Fruit fly (Drosophila melanogaster) whole organism, embryonic: Measurements from ENCODE around the gene CG14913.

Experiments used
- ATbp ChIP-seq: fragments of 200-800 bp; sonication (Bioruptor generic); optimal IDR thresholded peaks from 2 replicates; lab custom pipeline; 2017; ENCODE audit warnings: missing biosample characterization, mild to moderate bottlenecking, missing genetic modification characterization, missing genetic modification reagents
- Adf1 ChIP-seq: fragments of 200-800 bp; sonication (Bioruptor generic); IDR thresholded peaks from 2 replicates; pipeline ENCODE4 v1.3.6; 2022; ENCODE audit warnings: missing biosample characterization, missing genetic modification characterization
- CG11085 ChIP-seq: fragments of 200-800 bp; sonication (Bioruptor generic); IDR thresholded peaks from 2 replicates; pipeline ENCODE4 v1.3.6; 2022; ENCODE audit warnings: missing biosample characterization, missing genetic modification characterization
- CG11696 ChIP-seq: fragments of 200-800 bp; sonication (Bioruptor generic); IDR thresholded peaks from 2 replicates; pipeline ENCODE4 v1.3.6; 2022; ENCODE audit warnings: missing biosample characterization, missing genetic modification characterization
- CG12769 ChIP-seq: fragments of 200-800 bp; sonication (Bioruptor generic); optimal IDR thresholded peaks from 2 replicates; lab custom pipeline; 2019; ENCODE audit warnings: missing biosample characterization, mild to moderate bottlenecking, missing genetic modification characterization, moderate library complexity
- CG14441 ChIP-seq: fragments of 200-800 bp; sonication (Bioruptor generic); IDR thresholded peaks from 2 replicates; pipeline ENCODE4 v1.3.6; 2022; ENCODE audit warnings: missing biosample characterization, missing genetic modification characterization
- CG17385 ChIP-seq: fragments of 200-800 bp; sonication (Bioruptor generic); optimal IDR thresholded peaks from 3 replicates; lab custom pipeline; 2018; ENCODE audit warnings: missing biosample characterization, mild to moderate bottlenecking, missing genetic modification characterization
- CG17612 ChIP-seq: fragments of 200-800 bp; sonication (Bioruptor generic); IDR thresholded peaks from 2 replicates; pipeline ENCODE4 v1.3.6; 2022; ENCODE audit warnings: missing biosample characterization, missing genetic modification characterization
- CG17912 ChIP-seq: fragments of 200-800 bp; sonication (Bioruptor generic); optimal IDR thresholded peaks from 2 replicates; lab custom pipeline; 2018; ENCODE audit warnings: missing biosample characterization, mild to moderate bottlenecking, missing genetic modification characterization
- CG2129 ChIP-seq: fragments of 200-800 bp; sonication (Bioruptor generic); IDR thresholded peaks from 2 replicates; pipeline ENCODE4 v1.3.6; 2022; ENCODE audit warnings: missing biosample characterization, missing genetic modification characterization; ENCODE audit not compliant: partially characterized antibody
- CG2199 ChIP-seq: fragments of 200-800 bp; sonication (Bioruptor generic); IDR thresholded peaks from 3 replicates; pipeline ENCODE4 v1.3.6; 2022; ENCODE audit warnings: missing biosample characterization, missing genetic modification characterization
- CG30431 ChIP-seq: fragments of 200-800 bp; sonication (Bioruptor generic); optimal IDR thresholded peaks from 2 replicates; lab custom pipeline; 2017; ENCODE audit warnings: missing biosample characterization, missing genetic modification characterization
- CG31365 ChIP-seq: fragments of 200-800 bp; sonication (Bioruptor generic); optimal IDR thresholded peaks from 2 replicates; lab custom pipeline; 2018; ENCODE audit warnings: missing biosample characterization, mild to moderate bottlenecking, missing genetic modification characterization
- CG3407 ChIP-seq: fragments of 200-800 bp; sonication (Bioruptor generic); optimal IDR thresholded peaks from 2 replicates; lab custom pipeline; 2018; ENCODE audit warnings: missing biosample characterization, mild to moderate bottlenecking, missing genetic modification characterization
- CG42726 ChIP-seq: fragments of 200-800 bp; sonication (Bioruptor generic); IDR thresholded peaks from 2 replicates; pipeline ENCODE4 v1.3.6; 2022; ENCODE audit warnings: missing biosample characterization, missing genetic modification characterization; ENCODE audit not compliant: partially characterized antibody
- CG4820 ChIP-seq: fragments of 200-800 bp; sonication (Bioruptor generic); optimal IDR thresholded peaks from 3 replicates; lab custom pipeline; 2016; ENCODE audit warnings: missing biosample characterization, missing genetic modification characterization
- CG6813 ChIP-seq: fragments of 200-800 bp; sonication (Bioruptor generic); optimal IDR thresholded peaks from 2 replicates; lab custom pipeline; 2017; ENCODE audit warnings: missing biosample characterization, missing genetic modification characterization, mild to moderate bottlenecking, moderate library complexity, missing genetic modification reagents
- CG7745 ChIP-seq: fragments of 200-800 bp; sonication (Bioruptor generic); optimal IDR thresholded peaks from 2 replicates; lab custom pipeline; 2018; ENCODE audit warnings: missing biosample characterization, mild to moderate bottlenecking, missing genetic modification characterization, moderate library complexity
- CG7928 ChIP-seq: fragments of 200-800 bp; sonication (Bioruptor generic); optimal IDR thresholded peaks from 2 replicates; lab custom pipeline; 2017; ENCODE audit warnings: missing biosample characterization, mild to moderate bottlenecking, missing genetic modification characterization
- CG8924 ChIP-seq: fragments of 200-800 bp; optimal IDR thresholded peaks from 3 replicates; lab custom pipeline; 2019; ENCODE audit warnings: missing biosample characterization, mild to moderate bottlenecking, missing genetic modification characterization, moderate library complexity
- CG9876 ChIP-seq: fragments of 200-800 bp; sonication (Bioruptor generic); optimal IDR thresholded peaks from 2 replicates; lab custom pipeline; 2016; ENCODE audit warnings: missing biosample characterization, missing genetic modification characterization
- Dip3 ChIP-seq: fragments of 200-800 bp; sonication (Bioruptor generic); optimal IDR thresholded peaks from 3 replicates; lab custom pipeline; 2016; ENCODE audit warnings: missing biosample characterization, missing genetic modification characterization
- Dref ChIP-seq: fragments of 200-800 bp; sonication (Bioruptor generic); IDR thresholded peaks from 2 replicates; pipeline ENCODE4 v1.3.6; 2022; ENCODE audit warnings: missing biosample characterization, missing genetic modification characterization
- GATAe ChIP-seq: fragments of 200-800 bp; sonication (Bioruptor generic); conservative IDR thresholded peaks from 2 replicates; pipeline ENCODE4 v1.3.6; 2022; ENCODE audit warnings: missing biosample characterization, missing genetic modification characterization
- Nf-YB ChIP-seq: fragments of 200-800 bp; sonication (Bioruptor generic); optimal IDR thresholded peaks from 3 replicates; lab custom pipeline; 2019; ENCODE audit warnings: missing biosample characterization, mild to moderate bottlenecking, missing genetic modification characterization, moderate library complexity
- Sox100B ChIP-seq: fragments of 200-800 bp; sonication (Bioruptor generic); optimal IDR thresholded peaks from 3 replicates; lab custom pipeline; 2018; ENCODE audit warnings: missing biosample characterization, mild to moderate bottlenecking, missing genetic modification characterization
- Sry-β ChIP-seq: fragments of 200-800 bp; sonication (Bioruptor generic); optimal IDR thresholded peaks from 2 replicates; lab custom pipeline; 2018; ENCODE audit warnings: missing biosample characterization, mild to moderate bottlenecking, missing genetic modification characterization, moderate library complexity
- ara ChIP-seq: fragments of 200-800 bp; sonication (Bioruptor generic); IDR thresholded peaks from 2 replicates; pipeline ENCODE4 v1.3.6; 2022; ENCODE audit warnings: missing biosample characterization, missing genetic modification characterization
- bbx ChIP-seq: fragments of 200-800 bp; sonication (Bioruptor generic); IDR thresholded peaks from 2 replicates; pipeline ENCODE4 v1.3.6; 2022; ENCODE audit warnings: missing biosample characterization, missing genetic modification characterization; ENCODE audit not compliant: partially characterized antibody
- cg ChIP-seq: fragments of 200-800 bp; sonication (Bioruptor generic); optimal IDR thresholded peaks from 3 replicates; lab custom pipeline; 2019; ENCODE audit warnings: missing biosample characterization, mild to moderate bottlenecking, missing genetic modification characterization, moderate library complexity
- chn ChIP-seq: fragments of 200-800 bp; sonication (Bioruptor generic); optimal IDR thresholded peaks from 2 replicates; lab custom pipeline; 2016; ENCODE audit warnings: missing biosample characterization, missing genetic modification characterization
- dati ChIP-seq: fragments of 200-800 bp; sonication (Bioruptor generic); IDR thresholded peaks from 2 replicates; pipeline ENCODE4 v1.3.6; 2022; ENCODE audit warnings: missing biosample characterization, missing genetic modification characterization
- ems ChIP-seq: fragments of 200-800 bp; sonication (Bioruptor generic); optimal IDR thresholded peaks from 3 replicates; lab custom pipeline; 2016; ENCODE audit warnings: missing biosample characterization, missing genetic modification characterization
- eyg ChIP-seq: fragments of 200-800 bp; sonication (Bioruptor generic); optimal IDR thresholded peaks from 3 replicates; lab custom pipeline; 2016; ENCODE audit warnings: missing biosample characterization, missing genetic modification characterization
- fu2 ChIP-seq: fragments of 200-800 bp; sonication (Bioruptor generic); optimal IDR thresholded peaks from 2 replicates; lab custom pipeline; 2016; ENCODE audit warnings: missing biosample characterization, missing genetic modification characterization
- gcm2 ChIP-seq: fragments of 200-800 bp; sonication (Bioruptor generic); optimal IDR thresholded peaks from 2 replicates; lab custom pipeline; 2016; ENCODE audit warnings: missing biosample characterization, missing genetic modification characterization
- gsb ChIP-seq: fragments of 200-800 bp; sonication (Bioruptor generic); IDR thresholded peaks from 2 replicates; pipeline ENCODE4 v1.3.6; 2022; ENCODE audit warnings: missing biosample characterization, missing genetic modification characterization
- ind ChIP-seq: fragments of 200-800 bp; sonication (Bioruptor generic); optimal IDR thresholded peaks from 3 replicates; lab custom pipeline; 2016; ENCODE audit warnings: missing biosample characterization, missing genetic modification characterization
- jumu ChIP-seq: fragments of 200-800 bp; sonication (Bioruptor generic); optimal IDR thresholded peaks from 3 replicates; lab custom pipeline; 2016; ENCODE audit warnings: missing biosample characterization, missing genetic modification characterization
- lbe ChIP-seq: fragments of 200-800 bp; sonication (Bioruptor generic); optimal IDR thresholded peaks from 2 replicates; lab custom pipeline; 2016; ENCODE audit warnings: missing biosample characterization, mild to moderate bottlenecking, missing genetic modification characterization
- nau ChIP-seq: fragments of 200-800 bp; sonication (Bioruptor generic); optimal IDR thresholded peaks from 3 replicates; lab custom pipeline; 2017; ENCODE audit warnings: missing biosample characterization, mild to moderate bottlenecking, missing genetic modification characterization, missing genetic modification reagents
- nerfin-1 ChIP-seq: fragments of 200-800 bp; sonication (Bioruptor generic); optimal IDR thresholded peaks from 3 replicates; lab custom pipeline; 2019; ENCODE audit warnings: missing biosample characterization, mild to moderate bottlenecking, missing genetic modification characterization, moderate library complexity
- nom ChIP-seq: fragments of 200-800 bp; sonication (Bioruptor generic); optimal IDR thresholded peaks from 2 replicates; lab custom pipeline; 2017; ENCODE audit warnings: missing biosample characterization, missing genetic modification characterization, mild to moderate bottlenecking, moderate library complexity, missing genetic modification reagents
- phol ChIP-seq: fragments of 200-800 bp; sonication (Bioruptor generic); optimal IDR thresholded peaks from 3 replicates; lab custom pipeline; 2018; ENCODE audit warnings: missing biosample characterization, mild to moderate bottlenecking, missing genetic modification characterization, moderate library complexity
- ro ChIP-seq: fragments of 200-800 bp; sonication (Bioruptor generic); IDR thresholded peaks from 2 replicates; pipeline ENCODE4 v1.3.6; 2022; ENCODE audit warnings: missing biosample characterization, missing genetic modification characterization
- salm ChIP-seq: fragments of 200-800 bp; sonication (Bioruptor generic); optimal IDR thresholded peaks from 2 replicates; lab custom pipeline; 2018; ENCODE audit warnings: missing biosample characterization, mild to moderate bottlenecking, missing genetic modification characterization
- schlank ChIP-seq: fragments of 200-800 bp; sonication (Bioruptor generic); optimal IDR thresholded peaks from 2 replicates; lab custom pipeline; 2018; ENCODE audit warnings: missing biosample characterization, mild to moderate bottlenecking, missing genetic modification characterization
- sisA ChIP-seq: fragments of 200-800 bp; sonication (Bioruptor generic); IDR thresholded peaks from 2 replicates; pipeline ENCODE4 v1.3.6; 2022; ENCODE audit warnings: missing biosample characterization, missing genetic modification characterization
- sug ChIP-seq: fragments of 200-800 bp; optimal IDR thresholded peaks from 2 replicates; lab custom pipeline; 2019; ENCODE audit warnings: missing biosample characterization, mild to moderate bottlenecking, missing genetic modification characterization, moderate library complexity
- twi ChIP-seq: fragments of 200-800 bp; optimal IDR thresholded peaks from 2 replicates; lab custom pipeline; 2019; ENCODE audit warnings: missing biosample characterization, mild to moderate bottlenecking, missing genetic modification characterization, moderate library complexity
- zf30C ChIP-seq: fragments of 200-800 bp; sonication (Bioruptor generic); optimal IDR thresholded peaks from 3 replicates; lab custom pipeline; 2018; ENCODE audit warnings: missing biosample characterization, mild to moderate bottlenecking, missing genetic modification characterization
- zfh1 ChIP-seq: fragments of 200-800 bp; sonication (Bioruptor generic); IDR thresholded peaks from 3 replicates; pipeline ENCODE4 v1.3.6; 2022; ENCODE audit warnings: missing biosample characterization, missing genetic modification characterization

CG14913 gene

DNA sequence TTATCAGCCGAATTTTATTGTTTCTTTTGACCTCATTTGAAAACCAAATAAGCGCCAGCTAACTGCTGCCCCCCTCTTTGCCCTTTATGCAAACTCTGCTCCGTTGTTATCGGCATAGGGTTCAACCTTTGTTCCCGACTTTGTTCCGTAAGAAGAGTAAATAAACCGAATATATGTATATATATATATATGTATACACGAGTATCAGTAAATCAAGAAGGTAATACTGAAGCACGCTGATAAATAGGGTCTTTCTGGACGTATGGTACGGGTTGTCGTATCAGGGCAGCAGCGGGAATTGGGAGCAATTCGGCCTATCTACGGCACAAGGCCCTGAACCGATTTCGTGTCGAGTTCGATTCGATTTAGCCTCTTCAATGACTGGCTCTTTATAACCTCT is 22.1 kb downstream of the CG14913 start:
- TF ChIP-seq jumu (no peak), schlank (tag; lab: Kevin White, UChicago) (no peak), CG7928 (GFP tag; lab: Kevin White, UChicago) (no peak), dati (GFP tag; lab: Robert Waterston, UW) (no peak), Dref (GFP tag; lab: Robert Waterston, UW) (no peak), nerfin-1 (tag; lab: Kevin White, UChicago) (no peak), GATAe (GFP tag; lab: Robert Waterston, UW) (peak; percentile 27; the same call in 1 of the 2 replicates), CG42726 (GFP tag; lab: Robert Waterston, UW) (no peak), CG17912 (no peak), CG31365 (tag; lab: Kevin White, UChicago) (no peak), sug (tag; lab: Kevin White, UChicago) (peak; percentile 21), CG17385 (no peak), Sry-β (no peak), CG3407 (peak; percentile 2), ara (GFP tag; lab: Robert Waterston, UW) (no peak), phol (tag; lab: Kevin White, UChicago) (no peak), cg (GFP tag; lab: Kevin White, UChicago) (no peak), CG11696 (GFP tag; lab: Robert Waterston, UW) (no peak), CG6813 (GFP tag; lab: Kevin White, UChicago) (peak; percentile 3), gsb (GFP tag; lab: Robert Waterston, UW) (no peak), Sox100B (GFP tag; lab: Kevin White, UChicago) (peak; percentile 18), bbx (GFP tag; lab: Robert Waterston, UW) (no peak), CG17612 (no peak), CG11085 (no peak), Dip3 (no peak), salm (tag; lab: Kevin White, UChicago) (peak; percentile 12), CG2199 (GFP tag; lab: Robert Waterston, UW) (peak; percentile 60; the same call in 1 of the 3 replicates), fu2 (GFP tag; lab: Kevin White, UChicago) (no peak), ro (GFP tag; lab: Robert Waterston, UW) (no peak), chn (no peak), nau (GFP tag; lab: Kevin White, UChicago) (no peak), ind (GFP tag; lab: Kevin White, UChicago) (no peak), CG14441 (GFP tag; lab: Robert Waterston, UW) (no peak), ATbp (GFP tag; lab: Kevin White, UChicago) (peak; percentile 40), gcm2 (GFP tag; lab: Kevin White, UChicago) (no peak), CG8924 (no peak), CG12769 (tag; lab: Kevin White, UChicago) (peak; percentile 78), eyg (GFP tag; lab: Kevin White, UChicago) (no peak), sisA (GFP tag; lab: Robert Waterston, UW) (no peak), Adf1 (no peak), nom (GFP tag; lab: Kevin White, UChicago) (peak; percentile 37), CG7745 (tag; lab: Kevin White, UChicago) (no peak), CG4820 (GFP tag; lab: Kevin White, UChicago) (no peak), twi (tag; lab: Kevin White, UChicago) (no peak), lbe (GFP tag; lab: Kevin White, UChicago) (peak; percentile 13), CG9876 (GFP tag; lab: Kevin White, UChicago) (no peak), Nf-YB (GFP tag; lab: Kevin White, UChicago) (no peak), ems (GFP tag; lab: Kevin White, UChicago) (no peak), zfh1 (GFP tag; lab: Robert Waterston, UW) (0 out of 3 replicates have a peak, but pooled peaks have one; percentile 17), CG2129 (GFP tag; lab: Robert Waterston, UW) (no peak), CG30431 (GFP tag; lab: Kevin White, UChicago) (no peak), zf30C (GFP tag; lab: Kevin White, UChicago) (no peak)
